Fruit fly (Drosophila melanogaster) S2 (cell line): ENCODE results near the gene CG3704.

Experiments used
- CG8478 ChIP-seq: fragments of >200 bp; optimal IDR thresholded peaks from 2 replicates; lab custom pipeline; 2018
- CTCF ChIP-seq, 2 experiments: fragments of >200 bp; optimal IDR thresholded peaks; 2 replicates each; lab custom pipeline; 2018

- TF ChIP-seq CG8478 (no peak), CTCF (optimal IDR thresholded peaks at IDR 0.05; lab: Kevin White, UChicago) (no peak)
Measured at dm6 chrX:908763-909497, 31.7 kb downstream of the CG3704 start.
